Fruit fly (Drosophila melanogaster) whole organism, pupa: Measurements from ENCODE around the gene Epp.

Experiments
- CG10348 ChIP-seq: fragments of 200-800 bp; sonication (Bioruptor generic); IDR thresholded peaks from 2 replicates; pipeline ENCODE4 v1.3.6; 2022; ENCODE audit warnings: missing biosample characterization, missing genetic modification characterization
- CG14655 ChIP-seq: fragments of 200-800 bp; sonication (Bioruptor generic); optimal IDR thresholded peaks from 3 replicates; lab custom pipeline; 2017; ENCODE audit warnings: mild to moderate bottlenecking, missing biosample characterization, missing genetic modification reagents, missing genetic modification characterization
- CG32121 ChIP-seq: fragments of 200-800 bp; sonication (Bioruptor generic); IDR thresholded peaks from 2 replicates; pipeline ENCODE4 v1.3.6; 2022; ENCODE audit warnings: missing biosample characterization, missing genetic modification characterization
- CG34367 ChIP-seq: fragments of 200-800 bp; sonication (Bioruptor generic); optimal IDR thresholded peaks from 2 replicates; lab custom pipeline; 2018; ENCODE audit warnings: missing biosample characterization, mild to moderate bottlenecking, missing genetic modification characterization
- CG4496 ChIP-seq: fragments of 200-800 bp; sonication (Bioruptor generic); IDR thresholded peaks from 3 replicates; pipeline ENCODE4 v1.3.6; 2022; ENCODE audit warnings: missing biosample characterization, missing genetic modification characterization
- CG8301 ChIP-seq: fragments of 200-800 bp; sonication (Bioruptor generic); optimal IDR thresholded peaks from 2 replicates; lab custom pipeline; 2018; ENCODE audit warnings: missing biosample characterization, mild to moderate bottlenecking, missing genetic modification characterization
- CG9948 ChIP-seq: fragments of 200-800 bp; sonication (Bioruptor generic); optimal IDR thresholded peaks from 2 replicates; lab custom pipeline; 2018; ENCODE audit warnings: missing biosample characterization, mild to moderate bottlenecking, missing genetic modification characterization, moderate library complexity
- EcR ChIP-seq: fragments of 200-800 bp; sonication (Bioruptor generic); optimal IDR thresholded peaks from 3 replicates; lab custom pipeline; 2019; ENCODE audit warnings: missing biosample characterization, missing genetic modification characterization, mild to moderate bottlenecking, moderate library complexity, missing genetic modification reagents
- Ets98B ChIP-seq: fragments of 200-800 bp; sonication (Bioruptor generic); IDR thresholded peaks from 2 replicates; pipeline ENCODE4 v1.3.6; 2022; ENCODE audit warnings: missing biosample characterization, missing genetic modification characterization
- Pif1A ChIP-seq: fragments of 200-800 bp; sonication (Bioruptor generic); optimal IDR thresholded peaks from 3 replicates; lab custom pipeline; 2016; ENCODE audit warnings: missing biosample characterization, missing genetic modification characterization
- fd96Ca ChIP-seq: fragments of 200-800 bp; sonication (Bioruptor generic); IDR thresholded peaks from 3 replicates; pipeline ENCODE4 v1.3.6; 2022; ENCODE audit warnings: missing biosample characterization, missing genetic modification characterization
- rn ChIP-seq: fragments of 200-800 bp; sonication (Bioruptor generic); IDR thresholded peaks from 2 replicates; pipeline ENCODE4 v1.3.6; 2022; ENCODE audit warnings: missing biosample characterization, missing genetic modification characterization

DNA sequence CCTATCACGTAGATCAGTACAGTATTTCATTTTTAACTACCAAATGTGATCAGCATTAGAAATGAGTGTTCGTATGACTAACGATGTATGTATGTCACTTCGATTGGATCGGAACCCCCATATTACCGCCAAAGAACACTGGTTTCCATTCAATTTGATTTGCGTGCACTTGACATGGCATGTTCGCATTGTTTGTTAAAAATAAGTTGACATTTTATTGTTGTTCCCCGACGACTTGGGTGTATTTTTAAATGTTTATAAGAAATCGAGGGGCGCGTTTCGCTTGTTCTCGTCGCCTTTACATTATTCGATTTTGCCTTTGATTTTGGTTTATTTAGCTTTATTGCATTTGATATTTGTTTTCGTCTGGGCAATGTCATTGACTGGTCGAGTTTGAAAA lies 22.7 kb upstream of the Epp start:
- TF ChIP-seq CG34367 (no peak), rn (GFP tag; lab: Robert Waterston, UW) (no peak), CG8301 (no peak), CG9948 (tag; lab: Kevin White, UChicago) (no peak), CG4496 (GFP tag; lab: Robert Waterston, UW) (no peak), fd96Ca (GFP tag; lab: Robert Waterston, UW) (no peak), EcR (GFP tag; lab: Kevin White, UChicago) (no peak), CG14655 (no peak), CG32121 (GFP tag; lab: Robert Waterston, UW) (no peak), CG10348 (GFP tag; lab: Robert Waterston, UW) (no peak), Pif1A (GFP tag; lab: Kevin White, UChicago) (no peak), Ets98B (no peak)
